Fruit fly (Drosophila melanogaster): Measurements from ENCODE around the gene CG13474.

CG13474 gene

DNA sequence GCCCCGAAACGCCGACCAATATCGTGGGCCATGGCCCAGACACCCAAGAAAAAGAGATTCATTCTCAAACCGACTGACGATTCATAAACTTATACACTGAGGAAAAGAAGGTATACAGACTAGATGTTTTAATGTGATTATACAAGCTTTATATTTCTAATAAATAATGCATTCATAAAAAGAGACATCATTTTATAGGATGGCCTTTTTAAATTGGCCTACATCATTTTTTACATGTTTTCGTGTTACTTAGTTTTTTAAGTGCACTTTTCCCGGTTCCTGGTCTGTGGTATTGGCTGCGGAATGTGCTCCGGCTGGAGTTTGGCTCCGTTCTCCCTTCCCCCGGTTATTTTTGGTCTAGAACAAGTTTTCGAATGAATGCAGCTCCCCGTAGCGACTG lies 44.4 kb downstream of the CG13474 start (continued):
- TF ChIP-seq CG7556 (GFP tag; optimal IDR thresholded peaks at IDR 0.05) (peak; percentile 75), CG12769 (tag; optimal IDR thresholded peaks at IDR 0.05) (peak; percentile 44), CG32532 (GFP tag; IDR thresholded peaks at IDR 0.05) (no peak), pb (GFP tag; optimal IDR thresholded peaks at IDR 0.05) (no peak), CG4282 (GFP tag; optimal IDR thresholded peaks at IDR 0.05) (no peak), C15 (GFP tag; IDR thresholded peaks at IDR 0.05) (no peak), scrt (GFP tag; optimal IDR thresholded peaks at IDR 0.05) (peak; percentile 47), CG31388 (GFP tag; optimal IDR thresholded peaks at IDR 0.05) (no peak), HmgD (GFP tag; optimal IDR thresholded peaks at IDR 0.05) (no peak), CG5180 (GFP tag; optimal IDR thresholded peaks at IDR 0.05) (peak; percentile 8), btn (GFP tag; optimal IDR thresholded peaks at IDR 0.05) (peak; percentile 57), zfh2 (GFP tag; optimal IDR thresholded peaks at IDR 0.05) (no peak), Bdp1 (GFP tag; optimal IDR thresholded peaks at IDR 0.05) (peak; percentile 35), ham (GFP tag; IDR thresholded peaks at IDR 0.05) (no peak), Tbp (GFP tag; optimal IDR thresholded peaks at IDR 0.05) (no peak), Hr3 (GFP tag; optimal IDR thresholded peaks at IDR 0.05) (peak; percentile 79), fd102C (GFP tag; optimal IDR thresholded peaks at IDR 0.05) (no peak), CG16863 (GFP tag; optimal IDR thresholded peaks at IDR 0.05) (peak; percentile 82), CG17385 (GFP tag; optimal IDR thresholded peaks at IDR 0.05) (peak; percentile 62), CG10147 (GFP tag; optimal IDR thresholded peaks at IDR 0.05) (peak; percentile 63), CG8359 (GFP tag; optimal IDR thresholded peaks at IDR 0.05; ENCODE audit: borderline replicate concordance) (peak; percentile 61), CG6765 (GFP tag; optimal IDR thresholded peaks at IDR 0.05) (no peak), Dll (GFP tag; IDR thresholded peaks at IDR 0.05; ENCODE audit: partially characterized antibody) (no peak), yki (optimal IDR thresholded peaks at IDR 0.05) (no peak), br (optimal IDR thresholded peaks at IDR 0.05) (no peak), dpn (GFP tag; optimal IDR thresholded peaks at IDR 0.05) (peak; percentile 69 to 74), schlank (tag; optimal IDR thresholded peaks at IDR 0.05) (no peak), Spps (tag; optimal IDR thresholded peaks at IDR 0.05) (peak; percentile 94), pzg (GFP tag; optimal IDR thresholded peaks at IDR 0.05) (no peak), CG16813 (GFP tag; IDR thresholded peaks at IDR 0.05; ENCODE audit: partially characterized antibody) (no peak), Lhr (GFP tag; optimal IDR thresholded peaks at IDR 0.05) (peak; percentile 70), Mad (GFP tag; optimal IDR thresholded peaks at IDR 0.05) (peak; percentile 50), CG2712 (tag; optimal IDR thresholded peaks at IDR 0.05) (peak; percentile 96), CG31365 (tag; optimal IDR thresholded peaks at IDR 0.05) (no peak), vvl (GFP tag; IDR thresholded peaks at IDR 0.05) (peak; percentile 88), CkIIα-i1 (GFP tag; IDR thresholded peaks at IDR 0.05) (no peak), hkb (optimal IDR thresholded peaks at IDR 0.05) (no peak), hkb (GFP tag; IDR thresholded peaks at IDR 0.05) (peak; percentile 67), lilli (GFP tag; optimal IDR thresholded peaks at IDR 0.05) (peak; percentile 65), Ets97D (GFP tag; optimal IDR thresholded peaks at IDR 0.05) (no peak), CG18011 (GFP tag; optimal IDR thresholded peaks at IDR 0.05) (no peak), dan (GFP tag; IDR thresholded peaks at IDR 0.05) (no peak), CG10959 (GFP tag; IDR thresholded peaks at IDR 0.05) (peak; percentile 80), Scr (GFP tag; IDR thresholded peaks at IDR 0.05; ENCODE audit: partially characterized antibody) (no peak), CG8388 (GFP tag; optimal IDR thresholded peaks at IDR 0.05) (peak; percentile 87), CG6813 (GFP tag; optimal IDR thresholded peaks at IDR 0.05) (peak; percentile 69), Dek (tag; optimal IDR thresholded peaks at IDR 0.05) (no peak), Sox102F (GFP tag; optimal IDR thresholded peaks at IDR 0.05) (peak; percentile 82), gro (GFP tag; optimal IDR thresholded peaks at IDR 0.05) (no peak), CG14014 (GFP tag; IDR thresholded peaks at IDR 0.05) (peak; percentile 27; the same call in 1 of the 2 replicates), HmgZ (tag; optimal IDR thresholded peaks at IDR 0.05) (peak; percentile 53), Taf1 (GFP tag; IDR thresholded peaks at IDR 0.05) (no peak)

All from whole organism, embryonic.